Worm (Caenorhabditis elegans) whole organism, L4/young adult: ENCODE data around the gene tbx-8.

Experiments used
- W03F9.2 ChIP-seq: fragments of 150-350 bp; optimal IDR thresholded peaks from 2 replicates; lab custom pipeline; 2014; ENCODE audit warnings: missing biosample characterization, missing genetic modification characterization
- dao-5 ChIP-seq: sonication (generic microtip); optimal IDR thresholded peaks from 2 replicates; lab custom pipeline; 2016; ENCODE audit warnings: missing genotype, missing genetic modification characterization, moderate library complexity, missing compliant biosample characterization
- him-1 ChIP-seq: sonication (generic microtip); optimal IDR thresholded peaks from 2 replicates; lab custom pipeline; 2016; ENCODE audit warnings: missing genotype, missing genetic modification reagents, missing genetic modification characterization, missing compliant biosample characterization

Gene tbx-8

ce11 chrIII:10355382-10355781 is 8.2 kb downstream of the tbx-8 start, which contains the start of gene spp-1:
TSS of gene spp-1 (minus strand) at chrIII:10355668.
- no peak for TF ChIP-seq him-1

ce11 chrIII:10357598-10358186 is 10.5 kb downstream of the tbx-8 start, which contains the start of gene umps-1:
TSS of gene umps-1 (minus strand) at chrIII:10357648.
- TF ChIP-seq W03F9.2 (tag; lab: Kevin White, UChicago) (peak; percentile 57), dao-5 (no peak)

- no peak for TF ChIP-seq W03F9.2 (tag; lab: Kevin White, UChicago)
- no peak for TF ChIP-seq him-1
- TF ChIP-seq dao-5 = no peak
These were observed 11.6 kb downstream of the tbx-8 start for ce11 chrIII:10358751-10359150.

- TF ChIP-seq W03F9.2 (tag; lab: Kevin White, UChicago) = no peak
- TF ChIP-seq dao-5 = no peak
- TF ChIP-seq him-1 = no peak
These were observed 12.8 kb downstream of the tbx-8 start for ce11 chrIII:10359916-10360315.

- TF ChIP-seq him-1 (no peak), dao-5 (no peak), W03F9.2 (tag; lab: Kevin White, UChicago) (no peak)
These were observed 14.3 kb downstream of the tbx-8 start for ce11 chrIII:10361456-10361855.

- TF ChIP-seq W03F9.2 (tag; lab: Kevin White, UChicago) = no peak
- TF ChIP-seq dao-5 = no peak
- TF ChIP-seq him-1 = no peak
These were observed 15.8 kb downstream of the tbx-8 start for ce11 chrIII:10362920-10363319.

- TF ChIP-seq W03F9.2 (tag; lab: Kevin White, UChicago) (no peak), dao-5 (no peak)
These were observed 17.5 kb downstream of the tbx-8 start, which contains the start of gene tbc-8 for ce11 chrIII:10364656-10365055. TSS of gene tbc-8 (plus strand) at chrIII:10364956.

ce11 chrIII:10367355-10367909 is 20.3 kb downstream of the tbx-8 start:
- no peak for TF ChIP-seq W03F9.2 (tag; lab: Kevin White, UChicago)
- no peak for TF ChIP-seq him-1
- no peak for TF ChIP-seq dao-5

ce11 chrIII:10373845-10374244 is 26.7 kb downstream of the tbx-8 start:
- TF ChIP-seq him-1 (no peak), dao-5 (no peak), W03F9.2 (tag; lab: Kevin White, UChicago) (no peak)

ce11 chrIII:10376041-10376440 is 28.9 kb downstream of the tbx-8 start:
- TF ChIP-seq W03F9.2 (tag; lab: Kevin White, UChicago) (no peak), him-1 (no peak), dao-5 (no peak)

ce11 chrIII:10378899-10379298 is 31.8 kb downstream of the tbx-8 start:
- no peak for TF ChIP-seq dao-5
- TF ChIP-seq him-1 = no peak
- TF ChIP-seq W03F9.2 (tag; lab: Kevin White, UChicago) = no peak

ce11 chrIII:10379632-10380031 is 32.5 kb downstream of the tbx-8 start:
- TF ChIP-seq him-1 = no peak
- TF ChIP-seq W03F9.2 (tag; lab: Kevin White, UChicago) = no peak
- no peak for TF ChIP-seq dao-5

ce11 chrIII:10380640-10381039 is 33.5 kb downstream of the tbx-8 start:
- no peak for TF ChIP-seq dao-5
- no peak for TF ChIP-seq W03F9.2 (tag; lab: Kevin White, UChicago)

ce11 chrIII:10381473-10381872 is 34.3 kb downstream of the tbx-8 start, which contains the start of gene C38H2.2:
TSS of gene C38H2.2 (plus strand) at chrIII:10381773.
- TF ChIP-seq dao-5 (no peak), W03F9.2 (tag; lab: Kevin White, UChicago) (no peak), him-1 (no peak)

ce11 chrIII:10383804-10384203 is 36.7 kb downstream of the tbx-8 start:
- TF ChIP-seq dao-5 = no peak
- no peak for TF ChIP-seq him-1
- no peak for TF ChIP-seq W03F9.2 (tag; lab: Kevin White, UChicago)

- TF ChIP-seq W03F9.2 (tag; lab: Kevin White, UChicago) (no peak), dao-5 (no peak)
These were observed 39.3 kb downstream of the tbx-8 start, which contains the start of gene C38H2.3 for ce11 chrIII:10386476-10386875. TSS of gene C38H2.3 (minus strand) at chrIII:10386576.
